Worm (Caenorhabditis elegans) whole organism, late embryonic: Measurements from ENCODE around the gene str-20.
A peak's percentile ranks its signal among the peaks of the same experiment; 100 is the strongest.

Source experiments
- F13H6.1 ChIP-seq: sonication (generic microtip); optimal IDR thresholded peaks from 2 replicates; lab custom pipeline; 2016; ENCODE audit warnings: missing genetic modification characterization, missing compliant biosample characterization
- K02D7.2 ChIP-seq: sonication (generic microtip); optimal IDR thresholded peaks from 2 replicates; lab custom pipeline; 2017; ENCODE audit warnings: mild to moderate bottlenecking, missing genetic modification characterization, missing compliant biosample characterization
- K09A11.1 ChIP-seq: sonication (generic microtip); optimal IDR thresholded peaks from 2 replicates; lab custom pipeline; 2017; ENCODE audit warnings: antibody characterized with exemption, mild to moderate bottlenecking, missing genetic modification characterization, missing compliant biosample characterization; ENCODE audit not compliant: insufficient read depth
- Y22D7AL.16 ChIP-seq: sonication (generic microtip); optimal IDR thresholded peaks from 2 replicates; lab custom pipeline; 2016; ENCODE audit warnings: missing genetic modification characterization, missing compliant biosample characterization
- ahr-1 ChIP-seq: sonication (generic microtip); optimal IDR thresholded peaks from 2 replicates; lab custom pipeline; 2016; ENCODE audit warnings: missing genetic modification characterization, missing compliant biosample characterization
- ceh-14 ChIP-seq: sonication (generic microtip); optimal IDR thresholded peaks from 2 replicates; lab custom pipeline; 2016; ENCODE audit warnings: missing genotype, missing genetic modification characterization, missing compliant biosample characterization
- ceh-18 ChIP-seq: sonication (generic microtip); optimal IDR thresholded peaks from 2 replicates; lab custom pipeline; 2016; ENCODE audit warnings: missing genetic modification characterization, missing compliant biosample characterization
- ceh-19 ChIP-seq: fragments of 200-800 bp; sonication (Bioruptor generic); optimal IDR thresholded peaks from 2 replicates; lab custom pipeline; 2018; ENCODE audit warnings: mild to moderate bottlenecking, missing genetic modification characterization, missing compliant biosample characterization
- ceh-2 ChIP-seq: sonication (generic microtip); optimal IDR thresholded peaks from 2 replicates; lab custom pipeline; 2016; ENCODE audit warnings: missing genotype, missing genetic modification characterization, missing compliant biosample characterization
- ceh-34 ChIP-seq: sonication (generic microtip); optimal IDR thresholded peaks from 2 replicates; lab custom pipeline; 2016; ENCODE audit warnings: mild to moderate bottlenecking, missing genetic modification characterization, missing compliant biosample characterization
- ceh-6 ChIP-seq: fragments of 200-800 bp; sonication (Bioruptor generic); optimal IDR thresholded peaks from 2 replicates; lab custom pipeline; 2018; ENCODE audit warnings: mild to moderate bottlenecking, missing genetic modification characterization, missing compliant biosample characterization
- dmd-4 ChIP-seq: sonication (generic microtip); optimal IDR thresholded peaks from 2 replicates; lab custom pipeline; 2016; ENCODE audit warnings: borderline replicate concordance, missing genetic modification characterization, missing compliant biosample characterization
- dve-1 ChIP-seq: sonication (generic microtip); optimal IDR thresholded peaks from 2 replicates; lab custom pipeline; 2017; ENCODE audit warnings: antibody characterized with exemption, mild to moderate bottlenecking, missing genetic modification characterization, missing compliant biosample characterization
- elt-2 ChIP-seq: sonication (generic microtip); optimal IDR thresholded peaks from 2 replicates; lab custom pipeline; 2016; ENCODE audit warnings: missing genetic modification reagents, missing genetic modification characterization, missing compliant biosample characterization
- elt-4 ChIP-seq: sonication (generic microtip); optimal IDR thresholded peaks from 2 replicates; lab custom pipeline; 2016; ENCODE audit warnings: missing genetic modification characterization, missing compliant biosample characterization
- ets-4 ChIP-seq: sonication (generic microtip); optimal IDR thresholded peaks from 2 replicates; lab custom pipeline; 2016; ENCODE audit warnings: missing genetic modification characterization, missing compliant biosample characterization
- eyg-1 ChIP-seq: sonication (generic microtip); optimal IDR thresholded peaks from 2 replicates; lab custom pipeline; 2016; ENCODE audit warnings: missing genotype, missing genetic modification characterization, missing compliant biosample characterization
- fax-1 ChIP-seq: sonication (generic microtip); optimal IDR thresholded peaks from 2 replicates; lab custom pipeline; 2016; ENCODE audit warnings: missing genotype, missing genetic modification characterization, missing compliant biosample characterization
- fkh-10 ChIP-seq: fragments of 150-350 bp; optimal IDR thresholded peaks from 2 replicates; lab custom pipeline; 2014; ENCODE audit warnings: missing biosample characterization, missing genetic modification reagents, missing genetic modification characterization
- hlh-13 ChIP-seq: fragments of 200-800 bp; sonication (Bioruptor generic); optimal IDR thresholded peaks from 2 replicates; lab custom pipeline; 2018; ENCODE audit warnings: mild to moderate bottlenecking, missing genetic modification characterization, missing compliant biosample characterization
- hlh-15 ChIP-seq: sonication (generic microtip); optimal IDR thresholded peaks from 2 replicates; lab custom pipeline; 2016; ENCODE audit warnings: missing genetic modification characterization, missing compliant biosample characterization
- hlh-30 ChIP-seq: sonication (generic microtip); optimal IDR thresholded peaks from 2 replicates; lab custom pipeline; 2017; ENCODE audit warnings: antibody characterized with exemption, missing genetic modification characterization, missing compliant biosample characterization; ENCODE audit not compliant: insufficient read depth
- nfya-1 ChIP-seq: sonication (generic microtip); optimal IDR thresholded peaks from 2 replicates; lab custom pipeline; 2017; ENCODE audit warnings: missing genetic modification characterization, mild to moderate bottlenecking, missing compliant biosample characterization, antibody characterized with exemption, moderate library complexity
- npax-4 ChIP-seq: sonication (generic microtip); optimal IDR thresholded peaks from 2 replicates; lab custom pipeline; 2016; ENCODE audit warnings: missing genetic modification characterization, missing compliant biosample characterization
- odd-2 ChIP-seq: sonication (generic microtip); optimal IDR thresholded peaks from 2 replicates; lab custom pipeline; 2017; ENCODE audit warnings: antibody characterized with exemption, mild to moderate bottlenecking, missing genetic modification characterization, missing compliant biosample characterization
- pqm-1 ChIP-seq: sonication (generic microtip); optimal IDR thresholded peaks from 2 replicates; lab custom pipeline; 2016; ENCODE audit warnings: missing genetic modification characterization, missing compliant biosample characterization
- ref-2 ChIP-seq: sonication (generic microtip); optimal IDR thresholded peaks from 2 replicates; lab custom pipeline; 2016; ENCODE audit warnings: missing genetic modification characterization, missing compliant biosample characterization
- rnt-1 ChIP-seq: sonication (generic microtip); optimal IDR thresholded peaks from 2 replicates; lab custom pipeline; 2016; ENCODE audit warnings: missing genetic modification characterization, missing compliant biosample characterization
- sox-4 ChIP-seq: sonication (generic microtip); optimal IDR thresholded peaks from 2 replicates; lab custom pipeline; 2017; ENCODE audit warnings: mild to moderate bottlenecking, missing genetic modification characterization, inconsistent platforms, missing compliant biosample characterization
- syd-9 ChIP-seq: sonication (generic microtip); optimal IDR thresholded peaks from 2 replicates; lab custom pipeline; 2016; ENCODE audit warnings: mild to moderate bottlenecking, missing genetic modification characterization, moderate library complexity, missing compliant biosample characterization
- tbx-2 ChIP-seq: sonication (generic microtip); optimal IDR thresholded peaks from 2 replicates; lab custom pipeline; 2016; ENCODE audit warnings: missing genetic modification characterization, missing compliant biosample characterization
- unc-3 ChIP-seq, 2 experiments: fragments of 200-800 bp in 1 of 2; sonication (Bioruptor generic) in 1 of 2; sonication (generic microtip) in 1 of 2; conservative IDR thresholded peaks in 1 of 2; optimal IDR thresholded peaks in 1 of 2; 2 replicates each; pipeline versions ENCODE4 v1.3.6 to Lab custom; 2016 to 2022; ENCODE audit warnings: missing compliant biosample characterization in 2 of 2, missing genetic modification characterization in 2 of 2, missing genetic modification reagents in 1 of 2
- unc-55 ChIP-seq: sonication (generic microtip); optimal IDR thresholded peaks from 2 replicates; lab custom pipeline; 2017; ENCODE audit warnings: missing biosample characterization, missing genetic modification reagents, missing genetic modification characterization
- ztf-16 ChIP-seq: sonication (generic microtip); optimal IDR thresholded peaks from 2 replicates; lab custom pipeline; 2017; ENCODE audit warnings: missing genetic modification characterization, missing compliant biosample characterization

str-20 gene

DNA sequence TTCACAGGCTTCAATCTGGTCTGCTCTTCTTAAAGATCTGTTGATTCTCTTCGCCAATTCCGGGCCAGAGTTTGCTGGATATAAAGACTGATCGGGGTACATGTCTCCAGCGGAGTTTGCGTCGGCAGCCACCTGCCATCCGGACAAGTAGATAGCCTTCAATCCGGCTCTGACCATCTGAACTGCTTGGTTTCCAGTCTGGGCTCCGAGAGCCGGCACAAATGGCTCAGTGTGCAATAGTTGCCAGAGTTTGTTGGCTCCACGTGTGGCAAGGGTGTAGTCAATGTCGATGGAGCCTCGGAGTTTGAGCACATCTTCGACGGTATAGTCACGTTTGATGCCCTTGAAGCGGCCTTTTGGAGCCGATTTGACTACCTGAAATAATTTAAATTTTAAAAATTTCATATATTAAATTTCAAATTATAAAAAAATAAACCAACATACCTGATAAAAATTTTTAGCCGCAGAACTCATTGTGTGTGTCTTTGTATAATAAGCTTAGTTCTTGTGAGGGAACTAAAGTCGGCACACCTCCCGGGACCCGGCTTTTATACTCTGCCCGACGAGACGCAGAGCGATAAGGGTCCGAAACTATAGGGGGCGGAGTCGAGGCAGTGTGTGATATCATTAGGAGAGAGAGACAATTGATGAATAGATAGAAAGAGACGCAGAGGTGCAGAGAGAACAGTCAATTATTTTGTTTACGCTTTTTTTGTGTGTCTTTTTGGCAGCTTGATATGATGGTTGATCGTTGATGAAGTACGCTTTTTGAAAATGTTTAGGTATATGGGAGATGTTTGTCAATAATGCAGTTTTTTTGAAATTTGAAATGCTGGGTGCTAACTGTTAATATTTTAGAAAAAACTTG lies 28.6 kb upstream of the str-20 start, which contains the start of the genes icl-1 and srh-2 (continued):
- TF ChIP-seq K02D7.2 (tag; lab: Kevin White, UChicago) (peak; percentile 2), sox-4 (tag; lab: Kevin White, UChicago) (no peak), ceh-34 (tag; lab: Kevin White, UChicago) (no peak), ceh-19 (no peak)
- TF ChIP-seq, all 69 proteins: peak for 5

DNA sequence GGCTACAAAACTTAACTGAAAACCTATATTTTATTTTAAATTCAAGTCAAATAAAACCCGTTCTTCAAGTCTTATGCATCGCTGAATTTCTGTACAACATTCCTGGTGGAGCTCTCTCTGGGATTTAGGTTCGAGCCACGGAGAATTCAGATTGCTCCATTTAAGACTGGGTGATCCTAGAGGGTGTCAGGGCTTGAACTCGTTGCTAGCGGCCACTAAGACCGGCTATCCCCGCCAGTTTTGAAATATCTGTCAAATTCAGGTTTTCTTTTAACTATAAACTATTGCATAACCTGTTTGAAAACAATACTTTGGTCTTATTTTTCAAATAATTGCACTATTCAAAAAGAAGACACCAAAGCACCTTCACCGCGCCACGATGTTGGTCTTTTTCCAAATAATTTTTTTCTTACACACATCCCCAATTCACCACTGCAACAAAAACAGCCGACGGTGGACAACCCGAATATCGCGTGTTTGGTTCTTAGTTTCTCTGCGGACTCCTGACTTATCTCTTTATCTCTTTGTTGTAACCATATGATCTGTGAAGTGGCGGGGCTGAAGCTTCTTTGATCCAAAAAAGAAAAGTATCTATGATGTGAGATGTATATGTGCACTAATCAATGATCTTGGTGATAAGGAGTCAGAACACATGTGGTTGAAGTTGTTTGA lies 27.3 kb upstream of the str-20 start:
- TF ChIP-seq hlh-30 (peak; percentile 6), eyg-1 (tag; lab: Kevin White, UChicago) (no peak), syd-9 (tag; lab: Kevin White, UChicago) (no peak), ahr-1 (no peak)

DNA sequence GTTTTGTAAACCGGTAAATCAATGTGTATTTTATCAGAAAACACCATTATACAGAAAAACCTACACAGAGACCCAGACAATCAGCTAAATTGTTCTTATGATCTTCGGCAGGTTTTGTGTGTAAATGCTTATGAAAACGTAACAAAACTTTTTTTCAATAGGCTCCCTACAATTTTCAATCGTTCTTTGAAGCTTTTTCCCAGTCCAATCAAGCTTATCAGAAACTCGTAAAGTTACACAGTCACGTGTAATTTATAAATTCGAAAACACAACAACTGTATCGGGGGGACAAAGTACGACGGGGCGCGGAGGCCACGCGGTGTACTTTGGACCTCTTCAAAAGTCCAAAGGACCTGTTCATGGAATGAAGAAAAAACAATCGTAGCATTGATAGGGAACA lies 26.1 kb upstream of the str-20 start:
- TF ChIP-seq hlh-30 (peak; percentile 7), unc-55 (GFP tag; lab: Kevin White, UChicago) (no peak), F13H6.1 (tag; lab: Kevin White, UChicago) (no peak), hlh-13 (GFP tag; lab: Kevin White, UChicago) (no peak)

DNA sequence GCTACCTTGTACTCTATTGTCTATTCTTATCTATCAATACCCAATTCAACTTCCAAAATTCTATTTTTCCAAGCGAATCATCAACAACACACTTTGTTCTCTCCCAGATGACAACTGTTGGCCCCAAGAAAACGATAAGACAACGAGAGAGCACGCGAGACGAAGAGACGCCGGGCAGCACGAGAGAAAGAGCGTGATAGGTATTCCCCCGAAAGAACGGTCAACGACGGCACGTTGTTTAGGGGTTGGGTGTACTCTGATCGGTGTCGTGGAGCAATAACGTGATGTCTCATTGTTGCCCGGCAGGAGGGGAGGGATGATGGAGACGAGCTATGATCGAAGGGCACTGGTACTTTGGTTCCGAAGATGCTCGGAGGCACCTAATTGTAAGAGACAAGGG lies 24.9 kb upstream of the str-20 start:
- TF ChIP-seq syd-9 (tag; lab: Kevin White, UChicago) (peak; percentile 17), hlh-30 (peak; percentile 91), odd-2 (tag; lab: Kevin White, UChicago) (no peak), elt-4 (no peak), pqm-1 (tag; lab: Kevin White, UChicago) (peak; percentile 83), ets-4 (tag; lab: Kevin White, UChicago) (peak; percentile 32), unc-3 (GFP tag; conservative IDR thresholded peaks at IDR 0.05; lab: Robert Waterston, UW) (no peak), unc-3 (tag; optimal IDR thresholded peaks at IDR 0.05; lab: Kevin White, UChicago) (no peak), ceh-34 (tag; lab: Kevin White, UChicago) (peak; percentile 22), F13H6.1 (tag; lab: Kevin White, UChicago) (peak; percentile 49), fkh-10 (GFP tag; lab: Kevin White, UChicago) (no peak), dve-1 (tag; lab: Kevin White, UChicago) (peak; percentile 5), tbx-2 (tag; lab: Kevin White, UChicago) (peak; percentile 66), ztf-16 (tag; lab: Kevin White, UChicago) (no peak), hlh-15 (tag; lab: Kevin White, UChicago) (no peak), elt-2 (tag; lab: Kevin White, UChicago) (peak; percentile 80), ref-2 (no peak), ceh-6 (GFP tag; lab: Kevin White, UChicago) (no peak), K09A11.1 (tag; lab: Kevin White, UChicago) (no peak), fax-1 (tag; lab: Kevin White, UChicago) (no peak), Y22D7AL.16 (tag; lab: Kevin White, UChicago) (no peak), nfya-1 (peak; percentile 78), rnt-1 (tag; lab: Kevin White, UChicago) (peak; percentile 88), unc-55 (GFP tag; lab: Kevin White, UChicago) (peak; percentile 95), ceh-2 (no peak), ceh-14 (tag; lab: Kevin White, UChicago) (no peak), npax-4 (tag; lab: Kevin White, UChicago) (no peak), ceh-18 (tag; lab: Kevin White, UChicago) (peak; percentile 94), dmd-4 (tag; lab: Kevin White, UChicago) (no peak)
